Worm (Caenorhabditis elegans) whole organism, L1 larva: ENCODE measurements around the gene smap-1.
A peak's percentile ranks its signal among the peaks of the same experiment; 100 is the strongest.

Experiments
- C04F5.9 ChIP-seq: sonication (generic microtip); optimal IDR thresholded peaks from 2 replicates; lab custom pipeline; 2016; ENCODE audit warnings: missing genetic modification characterization, missing compliant biosample characterization
- C16A3.4 ChIP-seq: fragments of 150-350 bp; optimal IDR thresholded peaks from 2 replicates; lab custom pipeline; 2014; ENCODE audit warnings: missing biosample characterization, missing genetic modification characterization
- C34B4.2 ChIP-seq: sonication (generic microtip); optimal IDR thresholded peaks from 2 replicates; lab custom pipeline; 2017; ENCODE audit warnings: mild to moderate bottlenecking, missing genetic modification characterization, missing compliant biosample characterization
- alr-1 ChIP-seq: fragments of 200-800 bp; sonication (Bioruptor generic); optimal IDR thresholded peaks from 2 replicates; lab custom pipeline; 2018; ENCODE audit warnings: borderline replicate concordance, mild to moderate bottlenecking, missing genetic modification characterization, missing compliant biosample characterization
- blmp-1 ChIP-seq: fragments of 150-350 bp; optimal IDR thresholded peaks from 2 replicates; lab custom pipeline; 2014; ENCODE audit warnings: missing biosample characterization, missing genetic modification characterization
- ceh-8 ChIP-seq: fragments of 200-800 bp; sonication (Bioruptor generic); optimal IDR thresholded peaks from 2 replicates; lab custom pipeline; 2018; ENCODE audit warnings: mild to moderate bottlenecking, missing genetic modification characterization, moderate library complexity, missing compliant biosample characterization
- ceh-82 ChIP-seq, 3 experiments: fragments of 150-350 bp in 1 of 3; sonication (generic microtip) in 2 of 3; optimal IDR thresholded peaks; 2 replicates each; lab custom pipeline; 2014 to 2017; ENCODE audit warnings: missing biosample characterization in 3 of 3, missing genetic modification characterization in 3 of 3
- ces-1 ChIP-seq: fragments of 150-350 bp; optimal IDR thresholded peaks from 2 replicates; lab custom pipeline; 2014; ENCODE audit warnings: missing biosample characterization, missing genetic modification reagents, missing genetic modification characterization
- dpl-1 ChIP-seq, 3 experiments: fragments of 150-350 bp in 2 of 3; sonication (generic microtip) in 1 of 3; optimal IDR thresholded peaks; 2 replicates each; lab custom pipeline; 2014 to 2017; ENCODE audit warnings: missing biosample characterization in 3 of 3, missing genetic modification characterization in 3 of 3, missing genetic modification reagents in 3 of 3
- efl-1 ChIP-seq, 4 experiments: fragments of 150-350 bp; optimal IDR thresholded peaks in 3 of 4; peaks in 1 of 4; 1 replicate in 1 of 4; 2 replicates in 3 of 4; lab custom pipeline; 2014; ENCODE audit warnings: missing biosample characterization in 2 of 4, missing genetic modification characterization in 2 of 4, missing genetic modification reagents in 2 of 4
- egl-13 ChIP-seq: sonication (generic microtip); optimal IDR thresholded peaks from 2 replicates; lab custom pipeline; 2016; ENCODE audit warnings: missing genotype, missing genetic modification reagents, missing genetic modification characterization, missing compliant biosample characterization
- elt-2 ChIP-seq: sonication (generic microtip); optimal IDR thresholded peaks from 2 replicates; lab custom pipeline; 2016; ENCODE audit warnings: missing genetic modification characterization, mild to moderate bottlenecking, inconsistent platforms, missing compliant biosample characterization, missing genetic modification reagents
- elt-3 ChIP-seq, 6 experiments: fragments of 150-350 bp in 1 of 6; sonication (generic microtip); optimal IDR thresholded peaks; 2 replicates each; lab custom pipeline; 2017 to 2018; ENCODE audit warnings: missing biosample characterization in 6 of 6, missing genetic modification characterization in 6 of 6, inconsistent platforms in 1 of 6
- fkh-10 ChIP-seq: sonication (generic microtip); optimal IDR thresholded peaks from 2 replicates; lab custom pipeline; 2017; ENCODE audit warnings: missing biosample characterization, missing genetic modification reagents, missing genetic modification characterization
- fkh-8 ChIP-seq: sonication (generic microtip); optimal IDR thresholded peaks from 2 replicates; lab custom pipeline; 2016; ENCODE audit warnings: mild to moderate bottlenecking, missing genetic modification characterization, missing compliant biosample characterization
- hpl-2 ChIP-seq: fragments of 150-350 bp; optimal IDR thresholded peaks from 2 replicates; lab custom pipeline; 2014; ENCODE audit warnings: missing biosample characterization, missing genetic modification reagents, missing genetic modification characterization
- irx-1 ChIP-seq: sonication (generic microtip); optimal IDR thresholded peaks from 2 replicates; lab custom pipeline; 2016; ENCODE audit warnings: missing genetic modification characterization, missing compliant biosample characterization
- isw-1 ChIP-seq: fragments of 200-800 bp; sonication (Bioruptor generic); IDR thresholded peaks from 2 replicates; pipeline ENCODE4 v1.3.6; 2022; ENCODE audit warnings: missing genetic modification characterization, missing compliant biosample characterization
- jun-1 ChIP-seq: fragments of 150-350 bp; optimal IDR thresholded peaks from 2 replicates; lab custom pipeline; 2014; ENCODE audit warnings: missing biosample characterization, missing genetic modification reagents, missing genetic modification characterization
- lin-13 ChIP-seq: fragments of 150-350 bp; optimal IDR thresholded peaks from 2 replicates; lab custom pipeline; 2014; ENCODE audit warnings: missing biosample characterization, missing genetic modification reagents, missing genetic modification characterization
- lin-39 ChIP-seq: fragments of 150-350 bp; optimal IDR thresholded peaks from 2 replicates; lab custom pipeline; 2014; ENCODE audit warnings: missing biosample characterization, missing genetic modification reagents, missing genetic modification characterization
- lir-3 ChIP-seq: sonication (generic microtip); optimal IDR thresholded peaks from 2 replicates; lab custom pipeline; 2016; ENCODE audit warnings: mild to moderate bottlenecking, missing genetic modification characterization, moderate library complexity, missing compliant biosample characterization; ENCODE audit not compliant: poor library complexity
- lsy-2 ChIP-seq, 2 experiments: fragments of 150-350 bp; optimal IDR thresholded peaks; 2 replicates each; lab custom pipeline; 2014; ENCODE audit warnings: missing biosample characterization in 2 of 2, missing genetic modification characterization in 2 of 2
- mep-1 ChIP-seq: fragments of 150-350 bp; optimal IDR thresholded peaks from 2 replicates; lab custom pipeline; 2014; ENCODE audit warnings: missing biosample characterization, missing genetic modification characterization
- nhr-11 ChIP-seq: fragments of 150-350 bp; optimal IDR thresholded peaks from 2 replicates; lab custom pipeline; 2014; ENCODE audit warnings: missing biosample characterization, missing genetic modification characterization
- nhr-19 ChIP-seq: fragments of 200-800 bp; sonication (Bioruptor generic); conservative IDR thresholded peaks from 2 replicates; pipeline ENCODE4 v1.3.6; 2022; ENCODE audit warnings: missing genetic modification characterization, missing compliant biosample characterization
- nhr-237 ChIP-seq: fragments of 150-350 bp; optimal IDR thresholded peaks from 2 replicates; lab custom pipeline; 2014; ENCODE audit warnings: missing biosample characterization, missing genetic modification characterization
- nhr-71 ChIP-seq: sonication (generic microtip); optimal IDR thresholded peaks from 2 replicates; lab custom pipeline; 2016; ENCODE audit warnings: mild to moderate bottlenecking, missing genetic modification characterization, moderate library complexity, missing compliant biosample characterization
- nhr-76 ChIP-seq: sonication (generic microtip); optimal IDR thresholded peaks from 2 replicates; lab custom pipeline; 2017; ENCODE audit warnings: missing biosample characterization, missing genetic modification characterization
- nhr-77 ChIP-seq: fragments of 150-350 bp; optimal IDR thresholded peaks from 2 replicates; lab custom pipeline; 2014; ENCODE audit warnings: missing biosample characterization, missing genetic modification characterization
- nhr-90 ChIP-seq: sonication (generic microtip); optimal IDR thresholded peaks from 2 replicates; lab custom pipeline; 2016; ENCODE audit warnings: mild to moderate bottlenecking, missing genetic modification characterization, missing compliant biosample characterization; ENCODE audit not compliant: poor library complexity
- pax-3 ChIP-seq: fragments of 200-800 bp; sonication (Bioruptor generic); optimal IDR thresholded peaks from 2 replicates; lab custom pipeline; 2018; ENCODE audit warnings: mild to moderate bottlenecking, missing genetic modification characterization, moderate library complexity, missing compliant biosample characterization
- pqm-1 ChIP-seq: sonication (generic microtip); optimal IDR thresholded peaks from 3 replicates; lab custom pipeline; 2017; ENCODE audit warnings: missing biosample characterization, missing genetic modification characterization
- rnt-1 ChIP-seq: sonication (generic microtip); optimal IDR thresholded peaks from 2 replicates; lab custom pipeline; 2016; ENCODE audit warnings: mild to moderate bottlenecking, missing genetic modification characterization, moderate library complexity, missing compliant biosample characterization
- snpc-4 ChIP-seq: fragments of 150-350 bp; optimal IDR thresholded peaks from 2 replicates; lab custom pipeline; 2014; ENCODE audit warnings: missing biosample characterization, missing genetic modification characterization
- snu-23 ChIP-seq: sonication (generic microtip); optimal IDR thresholded peaks from 2 replicates; lab custom pipeline; 2016; ENCODE audit warnings: missing genetic modification characterization, missing compliant biosample characterization
- sox-4 ChIP-seq: sonication (generic microtip); optimal IDR thresholded peaks from 2 replicates; lab custom pipeline; 2016; ENCODE audit warnings: missing genetic modification characterization, missing compliant biosample characterization
- sup-37 ChIP-seq: fragments of 200-800 bp; sonication (Bioruptor generic); optimal IDR thresholded peaks from 2 replicates; lab custom pipeline; 2018; ENCODE audit warnings: mild to moderate bottlenecking, missing genetic modification characterization, missing compliant biosample characterization
- swsn-7 ChIP-seq: sonication (generic microtip); optimal IDR thresholded peaks from 2 replicates; lab custom pipeline; 2016; ENCODE audit warnings: missing genetic modification characterization, missing compliant biosample characterization
- tlp-1 ChIP-seq: fragments of 150-350 bp; optimal IDR thresholded peaks from 2 replicates; lab custom pipeline; 2014; ENCODE audit warnings: missing biosample characterization, missing genetic modification characterization
- unc-30 ChIP-seq: sonication (generic microtip); optimal IDR thresholded peaks from 2 replicates; lab custom pipeline; 2017; ENCODE audit warnings: missing biosample characterization, missing genetic modification characterization
- unc-86 ChIP-seq: sonication (generic microtip); optimal IDR thresholded peaks from 2 replicates; lab custom pipeline; 2016; ENCODE audit warnings: missing genetic modification characterization, missing compliant biosample characterization
- zip-4 ChIP-seq: fragments of 200-800 bp; sonication (Bioruptor generic); optimal IDR thresholded peaks from 2 replicates; lab custom pipeline; 2018; ENCODE audit warnings: mild to moderate bottlenecking, missing genetic modification characterization, moderate library complexity, missing compliant biosample characterization

The smap-1 gene

ce11 chrIII:10742382-10742860 lies 2.8 kb upstream of the smap-1 start, which contains the start of the genes tbb-1 and rib-2 (continued):
- no peak for TF ChIP-seq tlp-1 (tag; lab: Kevin White, UChicago)
- no peak for TF ChIP-seq nhr-11 (tag; lab: Kevin White, UChicago)
- peak; percentile 72 for TF ChIP-seq jun-1 (tag; lab: Kevin White, UChicago)
- TF ChIP-seq egl-13 (tag; lab: Kevin White, UChicago) = no peak
- TF ChIP-seq unc-30 (tag; lab: Kevin White, UChicago) = no peak
- TF ChIP-seq nhr-237 (tag; lab: Kevin White, UChicago) = no peak
- peak; percentile 76 for TF ChIP-seq snu-23 (GFP tag; lab: Kevin White, UChicago)
- peak; percentile 30 to 78 (median 45) for TF ChIP-seq ceh-82 (tag; optimal IDR thresholded peaks at IDR 0.05; lab: Kevin White, UChicago)
- peak in 2 of 6 experiments; percentile 44 to 62 for TF ChIP-seq elt-3 (tag; optimal IDR thresholded peaks at IDR 0.05; lab: Kevin White, UChicago)
- TF ChIP-seq sup-37 (GFP tag; lab: Kevin White, UChicago) = no peak
- peak; percentile 85 to 91 (median 86) for TF ChIP-seq dpl-1 (GFP tag; optimal IDR thresholded peaks at IDR 0.05; lab: Kevin White, UChicago)
- TF ChIP-seq efl-1 (optimal IDR thresholded peaks at IDR 0.05; lab: Kevin White, UChicago) = peak; percentile 81 to 86
- peak; percentile 84 to 98 for TF ChIP-seq efl-1 (GFP tag; optimal IDR thresholded peaks at IDR 0.05 in 1 of 2; lab: Kevin White, UChicago)
- no peak for TF ChIP-seq hpl-2
- TF ChIP-seq ceh-8 (GFP tag; lab: Kevin White, UChicago) = no peak
- no peak for TF ChIP-seq C34B4.2
- TF ChIP-seq fkh-10 = peak; percentile 7
- no peak for TF ChIP-seq pax-3
- TF ChIP-seq nhr-77 (tag; lab: Kevin White, UChicago) = peak; percentile 63
- TF ChIP-seq ces-1 (GFP tag; lab: Kevin White, UChicago) = no peak
- TF ChIP-seq nhr-19 (GFP tag; lab: Robert Waterston, UW) = no peak
- peak; percentile 73 for TF ChIP-seq nhr-71
- no peak for TF ChIP-seq nhr-76
- TF ChIP-seq zip-4 (GFP tag; lab: Kevin White, UChicago) = no peak
- peak; percentile 49 for TF ChIP-seq fkh-8 (tag; lab: Kevin White, UChicago)
- TF ChIP-seq snpc-4 = peak; percentile 65
- TF ChIP-seq lir-3 = no peak
- no peak for TF ChIP-seq C04F5.9 (tag; lab: Kevin White, UChicago)
- peak; percentile 54 for TF ChIP-seq C16A3.4 (tag; lab: Kevin White, UChicago)
- peak; percentile 22 for TF ChIP-seq pqm-1 (tag; lab: Kevin White, UChicago)
- peak; percentile 32 for TF ChIP-seq unc-86 (tag; lab: Kevin White, UChicago)
- no peak for TF ChIP-seq irx-1 (tag; lab: Kevin White, UChicago)
- TF ChIP-seq lin-13 (GFP tag; lab: Kevin White, UChicago) = peak; percentile 52
- TF ChIP-seq blmp-1 (tag; lab: Kevin White, UChicago) = peak; percentile 61
- TF ChIP-seq lsy-2 (tag; optimal IDR thresholded peaks at IDR 0.05; lab: Kevin White, UChicago) = peak; percentile 55 to 84
- TF ChIP-seq isw-1 = no peak
- TF ChIP-seq alr-1 = no peak
- peak; percentile 54 for TF ChIP-seq rnt-1 (tag; lab: Kevin White, UChicago)
- no peak for TF ChIP-seq sox-4 (tag; lab: Kevin White, UChicago)
- TF ChIP-seq mep-1 (tag; lab: Kevin White, UChicago) = peak; percentile 78
- peak; percentile 66 for TF ChIP-seq elt-2 (tag; lab: Kevin White, UChicago)
- TF ChIP-seq lin-39 (tag; lab: Kevin White, UChicago) = no peak
- TF ChIP-seq swsn-7 = peak; percentile 21

DNA sequence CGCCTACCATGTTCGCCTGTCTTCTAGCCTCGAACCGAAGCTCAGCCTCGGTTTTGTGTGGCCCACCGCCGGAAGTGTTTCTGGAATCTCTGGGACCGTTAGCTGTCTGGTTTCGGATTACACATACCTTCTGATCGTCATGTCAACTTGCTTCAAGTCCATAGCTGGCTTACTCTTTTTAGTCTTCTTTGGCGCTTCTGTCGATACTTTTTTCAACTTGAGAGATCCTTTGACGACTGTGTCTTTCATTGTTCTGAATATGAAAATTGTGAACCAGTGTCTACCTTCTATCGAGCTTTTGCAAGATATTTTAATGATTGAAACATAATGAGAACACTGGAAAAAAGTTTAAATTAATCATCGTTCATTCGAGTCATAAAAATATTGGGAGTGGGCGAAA lies 926 bp upstream of the smap-1 start, which contains the start of gene K01G5.8:
TSS of gene K01G5.8 (minus strand) at position 255 of the 400 bp plus-strand sequence.
- TF ChIP-seq efl-1 (optimal IDR thresholded peaks at IDR 0.05; lab: Kevin White, UChicago) (no peak), efl-1 (GFP tag; optimal IDR thresholded peaks at IDR 0.05 in 1 of 2; lab: Kevin White, UChicago) (peak in 1 of 2 experiments; percentile 72), nhr-90 (tag; lab: Kevin White, UChicago) (no peak)
